Fruit fly (Drosophila melanogaster): Measurements from ENCODE around the gene CG31463.

The CG31463 gene

dm6 chr3R:8306188-8306926 is 14.2 kb downstream of the CG31463 start:
- no peak for TF ChIP-seq CG8301 (tag; optimal IDR thresholded peaks at IDR 0.05)
- TF ChIP-seq rn (GFP tag; IDR thresholded peaks at IDR 0.05) = no peak
- TF ChIP-seq Ets98B (GFP tag; IDR thresholded peaks at IDR 0.05) = no peak
- no peak for TF ChIP-seq Snoo (tag; optimal IDR thresholded peaks at IDR 0.05)
- no peak for TF ChIP-seq CG13204 (GFP tag; optimal IDR thresholded peaks at IDR 0.05)
- no peak for TF ChIP-seq CG14655 (GFP tag; optimal IDR thresholded peaks at IDR 0.05)
- no peak for TF ChIP-seq CG9948 (tag; optimal IDR thresholded peaks at IDR 0.05)
- TF ChIP-seq CG32121 (GFP tag; IDR thresholded peaks at IDR 0.05) = no peak
- no peak for TF ChIP-seq CG15710 (tag; optimal IDR thresholded peaks at IDR 0.05)
- no peak for TF ChIP-seq CG17806 (tag; optimal IDR thresholded peaks at IDR 0.05)
- TF ChIP-seq CG4496 (GFP tag; IDR thresholded peaks at IDR 0.05) = no peak
- no peak for TF ChIP-seq CG8159 (tag; optimal IDR thresholded peaks at IDR 0.05)
- no peak for TF ChIP-seq Pif1B (GFP tag; optimal IDR thresholded peaks at IDR 0.05)
- TF ChIP-seq CG12605 (GFP tag; IDR thresholded peaks at IDR 0.05) = no peak
- TF ChIP-seq CG34367 (tag; optimal IDR thresholded peaks at IDR 0.05) = no peak
- TF ChIP-seq CG10348 (GFP tag; IDR thresholded peaks at IDR 0.05) = no peak
- no peak for TF ChIP-seq fd96Ca (GFP tag; IDR thresholded peaks at IDR 0.05)
- no peak for TF ChIP-seq Pif1A (GFP tag; optimal IDR thresholded peaks at IDR 0.05)
- TF ChIP-seq D1 (tag; optimal IDR thresholded peaks at IDR 0.05) = no peak
- no peak for TF ChIP-seq gl (tag; optimal IDR thresholded peaks at IDR 0.05)

dm6 chr3R:8306927-8307261 is 14.8 kb downstream of the CG31463 start:
- TF ChIP-seq CG15710 (tag; optimal IDR thresholded peaks at IDR 0.05) = no peak
- TF ChIP-seq rn (GFP tag; IDR thresholded peaks at IDR 0.05) = no peak
- TF ChIP-seq D1 (tag; optimal IDR thresholded peaks at IDR 0.05) = no peak
- TF ChIP-seq CG34367 (tag; optimal IDR thresholded peaks at IDR 0.05) = no peak
- TF ChIP-seq Ets98B (GFP tag; IDR thresholded peaks at IDR 0.05) = no peak
- no peak for TF ChIP-seq CG17806 (tag; optimal IDR thresholded peaks at IDR 0.05)
- no peak for TF ChIP-seq Pif1B (GFP tag; optimal IDR thresholded peaks at IDR 0.05)
- TF ChIP-seq fd96Ca (GFP tag; IDR thresholded peaks at IDR 0.05) = no peak
- TF ChIP-seq CG14655 (GFP tag; optimal IDR thresholded peaks at IDR 0.05) = no peak
- TF ChIP-seq CG8159 (tag; optimal IDR thresholded peaks at IDR 0.05) = no peak
- TF ChIP-seq Snoo (tag; optimal IDR thresholded peaks at IDR 0.05) = no peak
- TF ChIP-seq Pif1A (GFP tag; optimal IDR thresholded peaks at IDR 0.05) = no peak
- TF ChIP-seq CG10348 (GFP tag; IDR thresholded peaks at IDR 0.05) = no peak
- no peak for TF ChIP-seq CG4496 (GFP tag; IDR thresholded peaks at IDR 0.05)
- no peak for TF ChIP-seq CG12605 (GFP tag; IDR thresholded peaks at IDR 0.05)

DNA sequence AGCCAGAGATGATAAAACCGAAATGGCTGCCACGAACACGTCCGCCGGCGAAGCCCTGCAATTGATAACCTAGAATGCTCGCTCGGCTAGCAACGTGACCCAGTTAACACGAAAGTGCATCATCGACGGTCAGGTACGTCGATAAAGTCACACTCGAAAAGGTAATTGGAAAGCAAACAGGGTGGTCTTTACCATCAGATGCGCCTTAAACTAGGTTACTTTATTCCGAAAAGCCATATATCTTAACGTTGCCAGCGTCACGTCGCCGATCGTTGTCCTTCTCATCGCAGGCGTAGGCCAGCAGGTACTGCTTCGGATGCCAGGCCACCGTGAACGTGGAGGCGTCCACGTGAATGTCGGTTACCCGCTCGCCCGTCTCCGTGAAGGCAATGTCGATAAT is 15.1 kb downstream of the CG31463 start:
- TF ChIP-seq CG14655 (GFP tag; optimal IDR thresholded peaks at IDR 0.05) (no peak), CG15710 (tag; optimal IDR thresholded peaks at IDR 0.05) (no peak), Pif1A (GFP tag; optimal IDR thresholded peaks at IDR 0.05) (no peak), CG12605 (GFP tag; IDR thresholded peaks at IDR 0.05) (no peak)

- TF ChIP-seq EcR (GFP tag; optimal IDR thresholded peaks at IDR 0.05) = no peak
- no peak for TF ChIP-seq CG12605 (GFP tag; IDR thresholded peaks at IDR 0.05)
- no peak for TF ChIP-seq CG10348 (GFP tag; IDR thresholded peaks at IDR 0.05)
- no peak for TF ChIP-seq CG9948 (tag; optimal IDR thresholded peaks at IDR 0.05)
- TF ChIP-seq Pif1A (GFP tag; optimal IDR thresholded peaks at IDR 0.05) = no peak
- no peak for TF ChIP-seq CG13204 (GFP tag; optimal IDR thresholded peaks at IDR 0.05)
- TF ChIP-seq CG34367 (tag; optimal IDR thresholded peaks at IDR 0.05) = no peak
These were observed 16.4 kb downstream of the CG31463 start, which contains the start of gene tex for dm6 chr3R:8308515-8308959. Gene tex (minus strand): TSS chr3R:8308645.

- TF ChIP-seq CG4496 (GFP tag; IDR thresholded peaks at IDR 0.05) (no peak), Pif1A (GFP tag; optimal IDR thresholded peaks at IDR 0.05) (no peak), CG12605 (GFP tag; IDR thresholded peaks at IDR 0.05) (no peak), D1 (tag; optimal IDR thresholded peaks at IDR 0.05) (no peak), CG34367 (tag; optimal IDR thresholded peaks at IDR 0.05) (no peak), Pif1B (GFP tag; optimal IDR thresholded peaks at IDR 0.05) (no peak), CG17806 (tag; optimal IDR thresholded peaks at IDR 0.05) (no peak), rn (GFP tag; IDR thresholded peaks at IDR 0.05) (no peak), fd96Ca (GFP tag; IDR thresholded peaks at IDR 0.05) (no peak), CG9948 (tag; optimal IDR thresholded peaks at IDR 0.05) (no peak), gl (tag; optimal IDR thresholded peaks at IDR 0.05) (no peak), EcR (GFP tag; optimal IDR thresholded peaks at IDR 0.05) (no peak), CG8301 (tag; optimal IDR thresholded peaks at IDR 0.05) (no peak)
These were observed 18.5 kb downstream of the CG31463 start, which contains the start of gene CG11693 for dm6 chr3R:8310678-8311077. Gene CG11693 (minus strand): TSS chr3R:8310778.

dm6 chr3R:8312037-8312436 is 19.9 kb downstream of the CG31463 start, which contains the start of the genes CG11694 and CG11698:
Gene CG11694 (minus strand): TSS chr3R:8312137.
Gene CG11698 (plus strand): TSS chr3R:8312188.
- TF ChIP-seq CG9948 (tag; optimal IDR thresholded peaks at IDR 0.05) (no peak), gl (tag; optimal IDR thresholded peaks at IDR 0.05) (no peak), D1 (tag; optimal IDR thresholded peaks at IDR 0.05) (no peak), Pif1A (GFP tag; optimal IDR thresholded peaks at IDR 0.05) (no peak), Snoo (tag; optimal IDR thresholded peaks at IDR 0.05) (no peak), CG13204 (GFP tag; optimal IDR thresholded peaks at IDR 0.05) (no peak), CG32121 (GFP tag; IDR thresholded peaks at IDR 0.05) (no peak)
